Worm (Caenorhabditis elegans) whole organism, L3 larva: Measurements from ENCODE around the gene act-1.

ENCODE experiments used
- daf-12 ChIP-seq: fragments of 150-350 bp; optimal IDR thresholded peaks from 2 replicates; lab custom pipeline; 2014; ENCODE audit warnings: missing biosample characterization, missing genetic modification reagents, missing genetic modification characterization
- elt-3 ChIP-seq, 3 experiments: fragments of 150-350 bp in 1 of 3; sonication (generic microtip) in 2 of 3; optimal IDR thresholded peaks; 2 replicates in 2 of 3; 4 replicates in 1 of 3; lab custom pipeline; 2014 to 2017; ENCODE audit warnings: missing biosample characterization in 3 of 3, missing genetic modification characterization in 3 of 3
- fos-1 ChIP-seq: fragments of 150-350 bp; optimal IDR thresholded peaks from 2 replicates; lab custom pipeline; 2014; ENCODE audit warnings: missing biosample characterization, missing genetic modification characterization
- mdl-1 ChIP-seq: fragments of 150-350 bp; optimal IDR thresholded peaks from 2 replicates; lab custom pipeline; 2014; ENCODE audit warnings: missing biosample characterization, missing genetic modification characterization
- nhr-28 ChIP-seq: fragments of 150-350 bp; optimal IDR thresholded peaks from 2 replicates; lab custom pipeline; 2014; ENCODE audit warnings: missing biosample characterization, missing genetic modification characterization
- nhr-76 ChIP-seq: fragments of 150-350 bp; sonication (generic microtip); optimal IDR thresholded peaks from 5 replicates; lab custom pipeline; 2014; ENCODE audit warnings: missing biosample characterization, missing genetic modification characterization
- nhr-77 ChIP-seq: fragments of 150-350 bp; optimal IDR thresholded peaks from 2 replicates; lab custom pipeline; 2014; ENCODE audit warnings: missing biosample characterization, missing genetic modification characterization
- snpc-4 ChIP-seq: fragments of 150-350 bp; optimal IDR thresholded peaks from 2 replicates; lab custom pipeline; 2014; ENCODE audit warnings: missing biosample characterization, missing genetic modification characterization
- zag-1 ChIP-seq: fragments of 150-350 bp; optimal IDR thresholded peaks from 2 replicates; lab custom pipeline; 2014; ENCODE audit warnings: missing biosample characterization, missing genetic modification characterization

- TF ChIP-seq fos-1 (tag; lab: Kevin White, UChicago) (no peak), mdl-1 (tag; lab: Kevin White, UChicago) (no peak), elt-3 (tag; optimal IDR thresholded peaks at IDR 0.05; lab: Kevin White, UChicago) (no peak), nhr-76 (tag; lab: Kevin White, UChicago) (no peak), snpc-4 (tag; lab: Kevin White, UChicago) (no peak), daf-12 (no peak), nhr-28 (no peak), zag-1 (tag; lab: Kevin White, UChicago) (no peak), nhr-77 (no peak)
Observed at ce11 chrV:11078874-11079273, 2.0 kb upstream of the act-1 start.
